Worm (Caenorhabditis elegans): ENCODE measurements around the gene K08F8.15.

K08F8.15 gene

DNA sequence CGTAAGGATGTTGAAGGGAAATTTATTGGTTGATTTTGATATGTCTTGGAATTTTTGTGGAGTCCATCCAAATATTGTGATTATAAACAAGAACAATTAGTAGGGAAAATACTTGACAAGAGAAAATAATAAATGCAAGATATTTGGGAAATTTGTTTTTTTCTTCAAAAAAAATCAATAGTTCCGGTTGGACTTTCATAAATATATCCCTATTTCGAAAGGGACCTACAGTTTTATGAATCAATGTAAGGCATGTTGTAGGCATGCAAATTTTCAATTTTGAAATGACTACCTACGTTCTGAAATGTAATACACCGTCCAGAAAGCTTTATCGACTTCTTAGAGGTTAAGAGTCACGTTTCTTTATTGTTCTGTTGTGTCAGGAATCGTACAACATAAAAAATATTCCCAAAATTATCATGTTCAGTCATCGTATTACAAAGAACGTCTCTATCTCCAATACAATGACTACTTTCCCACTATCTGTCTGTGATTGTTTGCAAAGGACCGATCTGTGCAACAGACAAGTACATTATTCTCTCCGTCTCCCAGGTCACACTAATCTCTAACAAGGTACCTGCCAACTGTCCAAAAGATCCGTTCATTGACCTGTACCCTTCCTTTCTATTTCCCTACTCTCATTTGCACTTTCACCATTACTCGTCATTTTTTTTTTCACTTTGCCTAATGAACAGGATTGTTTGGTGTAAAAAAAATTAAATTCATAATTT, 23.4 kb downstream of the K08F8.15 start, which contains the start of gene F07H5.13 (continued):
- TF ChIP-seq egl-27 (tag; optimal IDR thresholded peaks at IDR 0.05) (no peak), duxl-1 (tag; optimal IDR thresholded peaks at IDR 0.05; ENCODE audit: poor library complexity) (peak; percentile 30), aha-1 (tag) (no peak), nhr-42 (GFP tag; IDR thresholded peaks at IDR 0.05) (peak; percentile 40; the same call in 1 of the 2 replicates), mep-1 (tag; optimal IDR thresholded peaks at IDR 0.05) (peak; percentile 83), dmd-6 (GFP tag; IDR thresholded peaks at IDR 0.05) (no peak), nhr-102 (tag; optimal IDR thresholded peaks at IDR 0.05) (peak; percentile 71), ceh-32 (tag; optimal IDR thresholded peaks at IDR 0.05; ENCODE audit: poor library complexity) (no peak), skn-1 (tag; optimal IDR thresholded peaks at IDR 0.05) (no peak), Y75B8A.6 (GFP tag; IDR thresholded peaks at IDR 0.05) (no peak), ama-1 (optimal IDR thresholded peaks at IDR 0.05) (peak; percentile 16), daf-19 (GFP tag; conservative IDR thresholded peaks at IDR 0.05) (no peak), dve-1 (tag; optimal IDR thresholded peaks at IDR 0.05; ENCODE audit: insufficient read depth) (peak; percentile 76), lin-13 (GFP tag; optimal IDR thresholded peaks at IDR 0.05) (peak; percentile 48), Y48G9A.11 (GFP tag; IDR thresholded peaks at IDR 0.05) (no peak)

DNA sequence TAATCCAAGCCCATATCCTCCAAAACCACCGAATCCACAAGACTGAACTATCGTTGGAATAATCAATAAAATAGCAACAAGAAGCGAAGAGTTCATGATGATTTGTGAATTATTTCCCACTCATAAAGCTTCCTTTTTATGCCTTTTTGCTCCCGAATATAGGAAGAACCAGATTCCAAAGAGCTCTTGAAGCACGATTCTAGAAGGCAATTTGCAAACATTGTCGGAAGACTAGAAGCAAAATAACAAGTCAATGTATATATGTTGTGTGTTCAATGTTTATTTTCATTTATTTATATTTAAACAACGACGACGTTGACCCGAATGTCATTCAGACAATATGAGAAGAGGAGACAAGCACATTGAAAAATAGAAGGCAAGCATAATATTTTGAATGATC, 26.0 kb downstream of the K08F8.15 start, which contains the start of gene idpa-2:
Gene idpa-2 (minus strand): TSS at position 101 of the 400 bp plus-strand sequence.
- no peak for TF ChIP-seq mdl-1 (tag; optimal IDR thresholded peaks at IDR 0.05)

DNA sequence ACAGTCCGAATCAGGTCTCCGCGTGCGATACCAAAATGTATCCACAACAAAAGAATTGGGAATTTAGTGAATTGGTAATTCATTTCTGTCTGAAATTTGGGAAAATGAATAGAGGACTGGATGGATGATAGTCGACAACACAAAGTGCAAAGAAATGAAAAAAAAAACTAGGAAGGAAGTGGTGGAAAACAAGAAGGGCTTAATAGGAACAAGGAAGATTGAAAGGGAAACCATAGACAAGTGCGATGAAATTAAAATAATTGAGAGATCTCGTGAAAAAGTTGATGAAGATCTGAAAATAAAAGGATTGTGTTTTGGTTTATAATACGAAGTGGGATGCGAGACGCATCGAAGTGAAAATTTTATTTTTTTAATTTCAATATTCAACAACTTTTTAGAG, 27.5 kb downstream of the K08F8.15 start, which contains the start of gene F07H5.7:
Gene F07H5.7 (minus strand): TSS at position 101 of the 400 bp plus-strand sequence.
- TF ChIP-seq vab-7 (GFP tag; IDR thresholded peaks at IDR 0.05): no peak
- no peak for TF ChIP-seq F49E8.2 (tag; optimal IDR thresholded peaks at IDR 0.05; ENCODE audit: borderline replicate concordance)
- TF ChIP-seq zip-2 (tag; optimal IDR thresholded peaks at IDR 0.05): no peak

DNA sequence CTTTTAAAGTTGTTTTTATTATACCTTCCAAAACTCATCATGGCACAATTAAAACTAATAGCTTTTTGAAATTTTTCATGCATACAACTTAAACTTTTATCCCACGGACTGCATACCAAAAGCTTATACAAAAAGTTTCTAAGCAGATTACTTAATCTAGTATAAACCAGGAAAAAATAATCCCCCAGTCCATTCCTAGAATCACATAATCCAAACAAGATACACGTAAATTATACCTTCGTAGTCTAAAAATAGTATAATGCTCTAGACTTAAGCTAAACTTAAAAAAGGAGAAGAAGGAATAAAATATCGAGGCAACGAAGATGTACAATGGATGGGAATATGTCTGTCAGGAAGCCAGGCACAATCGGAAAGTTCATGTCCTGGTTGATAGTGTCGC, 28.6 kb downstream of the K08F8.15 start:
- TF ChIP-seq T26A8.4 (GFP tag; IDR thresholded peaks at IDR 0.05) (no peak), ceh-32 (tag; optimal IDR thresholded peaks at IDR 0.05; ENCODE audit: poor library complexity) (no peak), mxl-3 (GFP tag; optimal IDR thresholded peaks at IDR 0.05) (no peak), egl-43 (GFP tag; IDR thresholded peaks at IDR 0.05) (no peak), lin-38 (GFP tag; IDR thresholded peaks at IDR 0.05) (no peak), lin-15B (tag; optimal IDR thresholded peaks at IDR 0.05) (no peak), pqm-1 (tag; optimal IDR thresholded peaks at IDR 0.05) (no peak)

DNA sequence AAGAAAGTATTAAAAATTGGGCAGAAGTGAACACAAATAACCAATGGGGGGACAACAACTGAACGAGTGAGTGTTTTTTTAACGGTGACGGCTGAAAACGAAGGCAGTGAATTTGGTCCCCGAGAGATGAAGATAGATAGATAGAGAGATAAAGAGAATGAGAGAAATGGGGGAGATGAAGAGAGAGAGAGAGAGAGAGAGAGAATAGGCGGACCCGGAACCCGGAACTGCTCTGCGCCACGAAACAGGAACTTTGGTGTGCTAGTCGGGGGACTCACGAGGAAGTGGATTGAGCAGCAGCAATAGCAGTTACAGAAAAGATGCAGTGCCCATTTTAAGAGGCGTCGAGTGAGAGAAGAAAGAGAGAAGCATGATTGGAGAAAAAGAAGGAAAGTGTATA, 29.8 kb downstream of the K08F8.15 start:
- TF ChIP-seq hmg-1.1 (GFP tag; IDR thresholded peaks at IDR 0.05) (peak; percentile 49), zip-2 (tag; optimal IDR thresholded peaks at IDR 0.05) (no peak), tag-97 (GFP tag; IDR thresholded peaks at IDR 0.05) (peak; percentile 98), nhr-6 (tag; optimal IDR thresholded peaks at IDR 0.05) (no peak), jun-1 (tag; optimal IDR thresholded peaks at IDR 0.05) (no peak), tra-1 (GFP tag; IDR thresholded peaks at IDR 0.05) (0 out of 2 replicates have a peak, but pooled peaks have one; percentile 30), ZK337.2 (GFP tag; IDR thresholded peaks at IDR 0.05) (0 out of 2 replicates have a peak, but pooled peaks have one; percentile 35), nhr-111 (GFP tag; optimal IDR thresholded peaks at IDR 0.05) (no peak), dmd-9 (GFP tag; IDR thresholded peaks at IDR 0.05) (no peak), gei-8 (GFP tag; optimal IDR thresholded peaks at IDR 0.05) (peak; percentile 48), egl-27 (tag; optimal IDR thresholded peaks at IDR 0.05) (no peak), F37D6.2 (tag; optimal IDR thresholded peaks at IDR 0.05) (peak; percentile 59), ceh-32 (tag; optimal IDR thresholded peaks at IDR 0.05; ENCODE audit: poor library complexity) (peak; percentile 6), aly-2 (tag; optimal IDR thresholded peaks at IDR 0.05) (no peak), F49E8.2 (tag; optimal IDR thresholded peaks at IDR 0.05; ENCODE audit: borderline replicate concordance) (no peak), dve-1 (tag; optimal IDR thresholded peaks at IDR 0.05; ENCODE audit: insufficient read depth) (no peak), ceh-20 (GFP tag; IDR thresholded peaks at IDR 0.05) (peak; percentile 72; the same call in 1 of the 2 replicates), cey-2 (tag; optimal IDR thresholded peaks at IDR 0.05; ENCODE audit: borderline replicate concordance, insufficient read depth) (no peak), hif-1 (tag; optimal IDR thresholded peaks at IDR 0.05) (peak in 1 of 2 experiments; percentile 76), spr-3 (GFP tag; optimal IDR thresholded peaks at IDR 0.05) (no peak), vab-7 (GFP tag; IDR thresholded peaks at IDR 0.05) (no peak), arid-1 (GFP tag; conservative IDR thresholded peaks at IDR 0.05) (no peak), Y75B8A.6 (GFP tag; IDR thresholded peaks at IDR 0.05) (no peak)

All from whole organism, L4 larva.